Worm (Caenorhabditis elegans) whole organism, L1 larva: Measurements from ENCODE around the gene srd-20.

Experiments used
- ceh-88 ChIP-seq: fragments of 200-800 bp; sonication (Bioruptor generic); IDR thresholded peaks from 2 replicates; pipeline ENCODE4 v1.3.6; 2022; ENCODE audit warnings: missing genetic modification characterization, missing compliant biosample characterization
- ces-1 ChIP-seq: fragments of 150-350 bp; optimal IDR thresholded peaks from 2 replicates; lab custom pipeline; 2014; ENCODE audit warnings: missing biosample characterization, missing genetic modification reagents, missing genetic modification characterization
- dsc-1 ChIP-seq: sonication (generic microtip); optimal IDR thresholded peaks from 2 replicates; lab custom pipeline; 2016; ENCODE audit warnings: mild to moderate bottlenecking, missing genetic modification characterization, missing compliant biosample characterization
- elt-2 ChIP-seq: sonication (generic microtip); optimal IDR thresholded peaks from 2 replicates; lab custom pipeline; 2016; ENCODE audit warnings: missing genetic modification characterization, mild to moderate bottlenecking, inconsistent platforms, missing compliant biosample characterization, missing genetic modification reagents
- fos-1 ChIP-seq: fragments of 150-350 bp; optimal IDR thresholded peaks from 2 replicates; lab custom pipeline; 2014; ENCODE audit warnings: missing biosample characterization, missing genetic modification characterization
- lin-13 ChIP-seq: fragments of 150-350 bp; optimal IDR thresholded peaks from 2 replicates; lab custom pipeline; 2014; ENCODE audit warnings: missing biosample characterization, missing genetic modification reagents, missing genetic modification characterization
- lin-15B ChIP-seq: fragments of 150-350 bp; sonication (generic microtip); optimal IDR thresholded peaks from 3 replicates; lab custom pipeline; 2014; ENCODE audit warnings: missing biosample characterization, missing genetic modification characterization
- lin-35 ChIP-seq, 2 experiments: fragments of 150-350 bp; optimal IDR thresholded peaks; 2 replicates each; lab custom pipeline; 2014; ENCODE audit warnings: missing biosample characterization in 2 of 2, missing genetic modification characterization in 2 of 2, missing genetic modification reagents in 2 of 2
- lin-39 ChIP-seq: fragments of 150-350 bp; optimal IDR thresholded peaks from 2 replicates; lab custom pipeline; 2014; ENCODE audit warnings: missing biosample characterization, missing genetic modification reagents, missing genetic modification characterization
- nhr-71 ChIP-seq: sonication (generic microtip); optimal IDR thresholded peaks from 2 replicates; lab custom pipeline; 2016; ENCODE audit warnings: mild to moderate bottlenecking, missing genetic modification characterization, moderate library complexity, missing compliant biosample characterization
- nhr-76 ChIP-seq: sonication (generic microtip); optimal IDR thresholded peaks from 2 replicates; lab custom pipeline; 2017; ENCODE audit warnings: missing biosample characterization, missing genetic modification characterization
- unc-62 ChIP-seq: fragments of 150-350 bp; optimal IDR thresholded peaks from 2 replicates; lab custom pipeline; 2014; ENCODE audit warnings: missing biosample characterization, missing genetic modification reagents, missing genetic modification characterization
- ztf-11 ChIP-seq, 2 experiments: sonication (generic microtip); optimal IDR thresholded peaks; 2 replicates each; lab custom pipeline; 2016 to 2017; ENCODE audit warnings: missing genetic modification characterization in 2 of 2, missing biosample characterization in 1 of 2, missing compliant biosample characterization in 1 of 2

DNA sequence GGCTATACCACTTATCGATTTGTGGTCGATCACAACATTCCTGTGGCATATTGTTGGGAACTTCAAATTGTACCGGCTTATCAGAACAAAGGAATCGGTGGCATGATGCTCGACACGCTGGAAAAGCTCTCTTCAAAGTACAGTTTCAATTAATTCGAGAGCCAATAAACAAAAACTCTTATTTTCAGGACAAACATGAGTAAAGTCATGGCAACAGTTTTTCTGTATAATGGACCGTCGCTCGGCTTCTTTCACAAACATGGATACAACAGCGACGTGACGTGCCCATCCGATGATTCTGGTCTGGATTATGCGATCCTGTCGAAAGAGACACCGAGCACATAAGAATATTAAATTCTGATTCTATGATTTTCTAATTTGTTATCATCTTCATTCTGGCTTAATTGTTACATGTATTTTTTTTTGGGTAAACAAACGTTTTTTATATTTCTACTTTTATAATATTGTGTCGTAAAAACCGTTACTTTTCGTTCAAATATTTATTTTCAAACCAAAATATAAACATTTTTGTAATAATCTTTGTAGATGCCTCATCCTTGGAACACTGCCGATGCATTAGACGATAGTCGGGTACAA, 41.3 kb downstream of the srd-20 start, which contains the start of gene smut-1:
- no peak for TF ChIP-seq unc-62
- no peak for TF ChIP-seq elt-2
- no peak for TF ChIP-seq lin-13 (GFP tag; lab: Kevin White, UChicago)
- no peak for TF ChIP-seq ceh-88 (GFP tag; lab: Robert Waterston, UW)
- TF ChIP-seq lin-39 (tag; lab: Kevin White, UChicago), result no peak
- TF ChIP-seq fos-1 (tag; lab: Kevin White, UChicago), result no peak
- no peak for TF ChIP-seq dsc-1
- TF ChIP-seq lin-35 (GFP tag; optimal IDR thresholded peaks at IDR 0.05; lab: Kevin White, UChicago), result no peak
- TF ChIP-seq ztf-11 (tag; optimal IDR thresholded peaks at IDR 0.05; lab: Kevin White, UChicago), result no peak
- TF ChIP-seq lin-15B (tag; lab: Kevin White, UChicago), result no peak
- no peak for TF ChIP-seq nhr-71 (tag; lab: Kevin White, UChicago)
- no peak for TF ChIP-seq ces-1 (GFP tag; lab: Kevin White, UChicago)
- TF ChIP-seq nhr-76 (tag; lab: Kevin White, UChicago), result no peak
